Worm (Caenorhabditis elegans) whole organism, late embryonic: Measurements from ENCODE around the gene taf-9.

ENCODE experiments used
- C38D4.7 ChIP-seq: fragments of 200-800 bp; sonication (Bioruptor generic); optimal IDR thresholded peaks from 2 replicates; lab custom pipeline; 2018; ENCODE audit warnings: mild to moderate bottlenecking, missing genetic modification characterization, moderate library complexity, missing compliant biosample characterization
- F13H6.1 ChIP-seq: sonication (generic microtip); optimal IDR thresholded peaks from 2 replicates; lab custom pipeline; 2016; ENCODE audit warnings: missing genetic modification characterization, missing compliant biosample characterization
- K02D7.2 ChIP-seq: sonication (generic microtip); optimal IDR thresholded peaks from 2 replicates; lab custom pipeline; 2017; ENCODE audit warnings: mild to moderate bottlenecking, missing genetic modification characterization, missing compliant biosample characterization
- K09A11.1 ChIP-seq: sonication (generic microtip); optimal IDR thresholded peaks from 2 replicates; lab custom pipeline; 2017; ENCODE audit warnings: antibody characterized with exemption, mild to moderate bottlenecking, missing genetic modification characterization, missing compliant biosample characterization; ENCODE audit not compliant: insufficient read depth
- T23F11.4 ChIP-seq: fragments of 200-800 bp; sonication (Bioruptor generic); optimal IDR thresholded peaks from 2 replicates; lab custom pipeline; 2018; ENCODE audit warnings: mild to moderate bottlenecking, missing genetic modification characterization, missing compliant biosample characterization
- ceh-18 ChIP-seq: sonication (generic microtip); optimal IDR thresholded peaks from 2 replicates; lab custom pipeline; 2016; ENCODE audit warnings: missing genetic modification characterization, missing compliant biosample characterization
- ceh-2 ChIP-seq: sonication (generic microtip); optimal IDR thresholded peaks from 2 replicates; lab custom pipeline; 2016; ENCODE audit warnings: missing genotype, missing genetic modification characterization, missing compliant biosample characterization
- ceh-31 ChIP-seq: sonication (generic microtip); optimal IDR thresholded peaks from 2 replicates; lab custom pipeline; 2016; ENCODE audit warnings: missing genetic modification characterization, missing compliant biosample characterization
- ceh-45 ChIP-seq: fragments of 200-800 bp; sonication (Bioruptor generic); IDR thresholded peaks from 2 replicates; pipeline ENCODE4 v1.3.6; 2022; ENCODE audit warnings: missing genetic modification reagents, missing genetic modification characterization, missing compliant biosample characterization
- ceh-48 ChIP-seq: sonication (generic microtip); optimal IDR thresholded peaks from 2 replicates; lab custom pipeline; 2016; ENCODE audit warnings: missing genetic modification characterization, inconsistent platforms, missing compliant biosample characterization
- ceh-6 ChIP-seq: fragments of 200-800 bp; sonication (Bioruptor generic); optimal IDR thresholded peaks from 2 replicates; lab custom pipeline; 2018; ENCODE audit warnings: mild to moderate bottlenecking, missing genetic modification characterization, missing compliant biosample characterization
- ceh-9 ChIP-seq: sonication (generic microtip); optimal IDR thresholded peaks from 2 replicates; lab custom pipeline; 2016; ENCODE audit warnings: mild to moderate bottlenecking, missing genetic modification characterization, inconsistent platforms, missing compliant biosample characterization
- dmd-4 ChIP-seq: sonication (generic microtip); optimal IDR thresholded peaks from 2 replicates; lab custom pipeline; 2016; ENCODE audit warnings: borderline replicate concordance, missing genetic modification characterization, missing compliant biosample characterization
- dve-1 ChIP-seq: sonication (generic microtip); optimal IDR thresholded peaks from 2 replicates; lab custom pipeline; 2017; ENCODE audit warnings: antibody characterized with exemption, mild to moderate bottlenecking, missing genetic modification characterization, missing compliant biosample characterization
- elt-2 ChIP-seq: sonication (generic microtip); optimal IDR thresholded peaks from 2 replicates; lab custom pipeline; 2016; ENCODE audit warnings: missing genetic modification reagents, missing genetic modification characterization, missing compliant biosample characterization
- elt-4 ChIP-seq: sonication (generic microtip); optimal IDR thresholded peaks from 2 replicates; lab custom pipeline; 2016; ENCODE audit warnings: missing genetic modification characterization, missing compliant biosample characterization
- fax-1 ChIP-seq: sonication (generic microtip); optimal IDR thresholded peaks from 2 replicates; lab custom pipeline; 2016; ENCODE audit warnings: missing genotype, missing genetic modification characterization, missing compliant biosample characterization
- fkh-10 ChIP-seq: fragments of 150-350 bp; optimal IDR thresholded peaks from 2 replicates; lab custom pipeline; 2014; ENCODE audit warnings: missing biosample characterization, missing genetic modification reagents, missing genetic modification characterization
- gmeb-2 ChIP-seq: sonication (generic microtip); optimal IDR thresholded peaks from 2 replicates; lab custom pipeline; 2016; ENCODE audit warnings: missing genetic modification characterization, inconsistent platforms, missing compliant biosample characterization
- hlh-13 ChIP-seq: fragments of 200-800 bp; sonication (Bioruptor generic); optimal IDR thresholded peaks from 2 replicates; lab custom pipeline; 2018; ENCODE audit warnings: mild to moderate bottlenecking, missing genetic modification characterization, missing compliant biosample characterization
- hlh-15 ChIP-seq: sonication (generic microtip); optimal IDR thresholded peaks from 2 replicates; lab custom pipeline; 2016; ENCODE audit warnings: missing genetic modification characterization, missing compliant biosample characterization
- hlh-6 ChIP-seq: sonication (generic microtip); optimal IDR thresholded peaks from 2 replicates; lab custom pipeline; 2016; ENCODE audit warnings: missing genotype, missing genetic modification characterization, missing compliant biosample characterization
- hlh-8 ChIP-seq: sonication (generic microtip); optimal IDR thresholded peaks from 2 replicates; lab custom pipeline; 2016; ENCODE audit warnings: missing genotype, missing genetic modification characterization, missing compliant biosample characterization
- lim-6 ChIP-seq: sonication (generic microtip); optimal IDR thresholded peaks from 2 replicates; lab custom pipeline; 2016; ENCODE audit warnings: missing genetic modification characterization, missing compliant biosample characterization
- lin-11 ChIP-seq: fragments of 200-800 bp; sonication (Bioruptor generic); optimal IDR thresholded peaks from 2 replicates; lab custom pipeline; 2018; ENCODE audit warnings: mild to moderate bottlenecking, missing genetic modification characterization, missing compliant biosample characterization
- mec-3 ChIP-seq: sonication (generic microtip); optimal IDR thresholded peaks from 2 replicates; lab custom pipeline; 2016; ENCODE audit warnings: borderline replicate concordance, missing genetic modification characterization, missing compliant biosample characterization
- nfya-1 ChIP-seq: sonication (generic microtip); optimal IDR thresholded peaks from 2 replicates; lab custom pipeline; 2017; ENCODE audit warnings: missing genetic modification characterization, mild to moderate bottlenecking, missing compliant biosample characterization, antibody characterized with exemption, moderate library complexity
- nhr-11 ChIP-seq: fragments of 150-350 bp; optimal IDR thresholded peaks from 2 replicates; lab custom pipeline; 2014; ENCODE audit warnings: missing biosample characterization, missing genetic modification characterization
- nhr-232 ChIP-seq: sonication (generic microtip); optimal IDR thresholded peaks from 2 replicates; lab custom pipeline; 2016; ENCODE audit warnings: missing genetic modification characterization, missing compliant biosample characterization
- odd-2 ChIP-seq: sonication (generic microtip); optimal IDR thresholded peaks from 2 replicates; lab custom pipeline; 2017; ENCODE audit warnings: antibody characterized with exemption, mild to moderate bottlenecking, missing genetic modification characterization, missing compliant biosample characterization
- pat-9 ChIP-seq: fragments of 200-800 bp; sonication (Bioruptor generic); optimal IDR thresholded peaks from 2 replicates; lab custom pipeline; 2018; ENCODE audit warnings: mild to moderate bottlenecking, missing genetic modification characterization, moderate library complexity, missing compliant biosample characterization
- pax-1 ChIP-seq: fragments of 150-350 bp; optimal IDR thresholded peaks from 2 replicates; lab custom pipeline; 2014; ENCODE audit warnings: missing biosample characterization, missing genetic modification characterization
- pha-2 ChIP-seq: sonication (generic microtip); optimal IDR thresholded peaks from 2 replicates; lab custom pipeline; 2017; ENCODE audit warnings: mild to moderate bottlenecking, missing genetic modification characterization, missing compliant biosample characterization
- pqm-1 ChIP-seq: sonication (generic microtip); optimal IDR thresholded peaks from 2 replicates; lab custom pipeline; 2016; ENCODE audit warnings: missing genetic modification characterization, missing compliant biosample characterization
- rnt-1 ChIP-seq: sonication (generic microtip); optimal IDR thresholded peaks from 2 replicates; lab custom pipeline; 2016; ENCODE audit warnings: missing genetic modification characterization, missing compliant biosample characterization
- sdc-2 ChIP-seq: sonication (generic microtip); optimal IDR thresholded peaks from 2 replicates; lab custom pipeline; 2016; ENCODE audit warnings: missing genotype, missing genetic modification characterization, missing compliant biosample characterization
- sox-4 ChIP-seq: sonication (generic microtip); optimal IDR thresholded peaks from 2 replicates; lab custom pipeline; 2017; ENCODE audit warnings: mild to moderate bottlenecking, missing genetic modification characterization, inconsistent platforms, missing compliant biosample characterization
- syd-9 ChIP-seq: sonication (generic microtip); optimal IDR thresholded peaks from 2 replicates; lab custom pipeline; 2016; ENCODE audit warnings: mild to moderate bottlenecking, missing genetic modification characterization, moderate library complexity, missing compliant biosample characterization
- tbx-2 ChIP-seq: sonication (generic microtip); optimal IDR thresholded peaks from 2 replicates; lab custom pipeline; 2016; ENCODE audit warnings: missing genetic modification characterization, missing compliant biosample characterization
- ttx-3 ChIP-seq: sonication (generic microtip); optimal IDR thresholded peaks from 2 replicates; lab custom pipeline; 2016; ENCODE audit warnings: missing genetic modification reagents, missing genetic modification characterization, missing compliant biosample characterization
- unc-3 ChIP-seq, 2 experiments: fragments of 200-800 bp in 1 of 2; sonication (Bioruptor generic) in 1 of 2; sonication (generic microtip) in 1 of 2; conservative IDR thresholded peaks in 1 of 2; optimal IDR thresholded peaks in 1 of 2; 2 replicates each; pipeline versions ENCODE4 v1.3.6 to Lab custom; 2016 to 2022; ENCODE audit warnings: missing compliant biosample characterization in 2 of 2, missing genetic modification characterization in 2 of 2, missing genetic modification reagents in 1 of 2
- unc-42 ChIP-seq: sonication (generic microtip); optimal IDR thresholded peaks from 2 replicates; lab custom pipeline; 2016; ENCODE audit warnings: missing genotype, missing genetic modification characterization, missing compliant biosample characterization
- unc-55 ChIP-seq: sonication (generic microtip); optimal IDR thresholded peaks from 2 replicates; lab custom pipeline; 2017; ENCODE audit warnings: missing biosample characterization, missing genetic modification reagents, missing genetic modification characterization
- unc-86 ChIP-seq: sonication (generic microtip); optimal IDR thresholded peaks from 2 replicates; lab custom pipeline; 2016; ENCODE audit warnings: missing genetic modification characterization, missing compliant biosample characterization

The taf-9 gene

ce11 chrIII:13616793-13617192, 7.3 kb upstream of the taf-9 start, which contains the start of gene T12D8.9:
TSS of gene T12D8.9 (plus strand) at chrIII:13617104.
- TF ChIP-seq K09A11.1 (tag; lab: Kevin White, UChicago) (no peak), odd-2 (tag; lab: Kevin White, UChicago) (no peak), fax-1 (no peak), rnt-1 (tag; lab: Kevin White, UChicago) (peak; percentile 29), hlh-15 (tag; lab: Kevin White, UChicago) (no peak), sox-4 (tag; lab: Kevin White, UChicago) (no peak), nfya-1 (tag; lab: Kevin White, UChicago) (no peak), dve-1 (tag; lab: Kevin White, UChicago) (no peak), F13H6.1 (tag; lab: Kevin White, UChicago) (no peak), unc-55 (GFP tag; lab: Kevin White, UChicago) (peak; percentile 16), gmeb-2 (tag; lab: Kevin White, UChicago) (no peak), ceh-6 (GFP tag; lab: Kevin White, UChicago) (no peak), T23F11.4 (GFP tag; lab: Kevin White, UChicago) (no peak), elt-2 (tag; lab: Kevin White, UChicago) (no peak), pqm-1 (tag; lab: Kevin White, UChicago) (no peak), hlh-8 (peak; percentile 42), ceh-18 (tag; lab: Kevin White, UChicago) (peak; percentile 78), lim-6 (tag; lab: Kevin White, UChicago) (no peak), K02D7.2 (tag; lab: Kevin White, UChicago) (no peak), ttx-3 (tag; lab: Kevin White, UChicago) (no peak), fkh-10 (no peak), lin-11 (no peak), pax-1 (tag; lab: Kevin White, UChicago) (no peak), unc-42 (tag; lab: Kevin White, UChicago) (no peak), unc-86 (tag; lab: Kevin White, UChicago) (no peak), ceh-9 (tag; lab: Kevin White, UChicago) (no peak), mec-3 (no peak), dmd-4 (tag; lab: Kevin White, UChicago) (no peak), hlh-6 (no peak), elt-4 (no peak), C38D4.7 (GFP tag; lab: Kevin White, UChicago) (no peak), ceh-45 (GFP tag; lab: Robert Waterston, UW) (no peak), hlh-13 (GFP tag; lab: Kevin White, UChicago) (no peak), syd-9 (tag; lab: Kevin White, UChicago) (no peak), pat-9 (tag; lab: Kevin White, UChicago) (no peak), pha-2 (tag; lab: Kevin White, UChicago) (no peak), nhr-232 (tag; lab: Kevin White, UChicago) (no peak), ceh-2 (tag; lab: Kevin White, UChicago) (no peak), unc-3 (GFP tag; conservative IDR thresholded peaks at IDR 0.05; lab: Robert Waterston, UW) (no peak), unc-3 (tag; optimal IDR thresholded peaks at IDR 0.05; lab: Kevin White, UChicago) (no peak), ceh-48 (tag; lab: Kevin White, UChicago) (no peak), nhr-11 (tag; lab: Kevin White, UChicago) (no peak), tbx-2 (peak; percentile 31), ceh-31 (no peak), sdc-2 (tag; lab: Kevin White, UChicago) (no peak)
